Worm (Caenorhabditis elegans) whole organism, midembryonic: ENCODE measurements around the gene unc-9.

Experiments
- T22C8.4 ChIP-seq: fragments of 200-800 bp; sonication (Bioruptor generic); IDR thresholded peaks from 2 replicates; pipeline ENCODE4 v1.3.6; 2022; ENCODE audit warnings: missing genetic modification characterization, missing compliant biosample characterization
- cog-1 ChIP-seq: sonication (generic microtip); optimal IDR thresholded peaks from 2 replicates; lab custom pipeline; 2016; ENCODE audit warnings: missing genetic modification characterization, missing compliant biosample characterization
- flt-1 ChIP-seq: fragments of 200-800 bp; sonication (Bioruptor generic); IDR thresholded peaks from 2 replicates; pipeline ENCODE4 v1.3.6; 2022; ENCODE audit warnings: missing genetic modification characterization, missing compliant biosample characterization
- klf-2 ChIP-seq: fragments of 200-800 bp; sonication (Bioruptor generic); conservative IDR thresholded peaks from 2 replicates; pipeline ENCODE4 v1.3.6; 2022; ENCODE audit warnings: missing genetic modification reagents, missing genetic modification characterization, missing compliant biosample characterization
- med-1 ChIP-seq: sonication (generic microtip); optimal IDR thresholded peaks from 2 replicates; lab custom pipeline; 2017; ENCODE audit warnings: missing genetic modification characterization, mild to moderate bottlenecking, missing compliant biosample characterization, antibody characterized with exemption, missing genetic modification reagents; ENCODE audit not compliant: insufficient read depth
- ref-1 ChIP-seq: fragments of 200-800 bp; sonication (Bioruptor generic); conservative IDR thresholded peaks from 2 replicates; pipeline ENCODE4 v1.3.6; 2022; ENCODE audit warnings: missing genetic modification reagents, missing genetic modification characterization, missing compliant biosample characterization
- tab-1 ChIP-seq: fragments of 200-800 bp; sonication (Bioruptor generic); IDR thresholded peaks from 2 replicates; pipeline ENCODE4 v1.3.6; 2022; ENCODE audit warnings: missing genetic modification characterization, missing compliant biosample characterization
- ztf-23 ChIP-seq: fragments of 200-800 bp; sonication (Bioruptor generic); IDR thresholded peaks from 2 replicates; pipeline ENCODE4 v1.3.6; 2022; ENCODE audit warnings: missing genetic modification reagents, missing genetic modification characterization, missing compliant biosample characterization
- ztf-29 ChIP-seq: fragments of 200-800 bp; sonication (Bioruptor generic); IDR thresholded peaks from 2 replicates; pipeline ENCODE4 v1.3.6; 2022; ENCODE audit warnings: missing genetic modification reagents, missing genetic modification characterization, missing compliant biosample characterization

Gene unc-9

DNA sequence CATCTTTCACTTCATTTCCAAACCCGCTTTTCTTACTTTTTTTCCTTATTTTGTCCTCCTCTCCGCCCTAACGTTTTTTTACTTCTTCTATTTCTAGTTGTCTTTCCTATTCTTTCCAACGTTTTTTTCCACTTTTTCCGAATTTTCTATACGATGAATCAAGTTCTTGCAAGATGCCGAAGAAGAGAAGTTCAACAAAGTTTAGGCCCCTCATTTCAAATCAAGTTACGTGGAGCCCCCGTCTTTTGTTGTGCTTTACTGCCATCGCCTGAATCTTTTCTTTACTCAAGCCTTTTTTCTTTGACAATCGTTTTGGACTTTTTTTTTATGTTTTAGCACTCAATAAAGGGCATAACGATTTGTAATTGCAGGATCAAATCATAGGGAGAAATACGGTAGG lies at the start of gene unc-9:
unc-9 (plus strand) TSS at position 370 of the 400 bp plus-strand sequence.
- TF ChIP-seq flt-1 (GFP tag; lab: Robert Waterston, UW) (no peak), ztf-29 (GFP tag; lab: Robert Waterston, UW) (no peak), T22C8.4 (GFP tag; lab: Robert Waterston, UW) (no peak), tab-1 (GFP tag; lab: Robert Waterston, UW) (no peak), med-1 (GFP tag; lab: Kevin White, UChicago) (no peak), klf-2 (GFP tag; lab: Robert Waterston, UW) (no peak), cog-1 (tag; lab: Kevin White, UChicago) (no peak), ztf-23 (no peak), ref-1 (GFP tag; lab: Robert Waterston, UW) (no peak)

- TF ChIP-seq cog-1 (tag; lab: Kevin White, UChicago), result no peak
- TF ChIP-seq tab-1 (GFP tag; lab: Robert Waterston, UW), result no peak
- no peak for TF ChIP-seq klf-2 (GFP tag; lab: Robert Waterston, UW)
- TF ChIP-seq T22C8.4 (GFP tag; lab: Robert Waterston, UW), result no peak
- no peak for TF ChIP-seq ztf-23
- TF ChIP-seq ztf-29 (GFP tag; lab: Robert Waterston, UW), result no peak
- no peak for TF ChIP-seq flt-1 (GFP tag; lab: Robert Waterston, UW)
- TF ChIP-seq med-1 (GFP tag; lab: Kevin White, UChicago), result no peak
- no peak for TF ChIP-seq ref-1 (GFP tag; lab: Robert Waterston, UW)
Observed at ce11 chrX:13154514-13154913, 47.1 kb upstream of the unc-9 start.

DNA sequence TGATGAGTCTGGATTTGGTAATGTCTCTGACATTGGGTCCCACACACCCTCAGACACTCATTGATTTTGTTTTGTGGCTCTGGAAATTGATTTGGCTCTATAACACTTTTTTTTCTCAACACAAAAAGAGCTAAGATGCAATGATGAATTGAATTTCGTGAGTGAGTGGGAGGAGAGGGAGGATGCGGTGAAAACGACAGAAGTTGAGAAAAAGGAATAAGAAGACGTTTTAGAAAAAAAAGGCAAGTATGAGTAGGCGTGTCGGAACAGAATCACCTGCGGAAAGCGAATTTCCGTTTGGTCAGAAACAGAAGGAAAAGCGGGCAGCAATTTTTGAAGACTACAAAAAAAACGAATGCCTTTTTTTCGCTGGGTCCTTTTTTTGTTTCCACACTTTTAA lies 45.8 kb upstream of the unc-9 start:
- no peak for TF ChIP-seq ztf-29 (GFP tag; lab: Robert Waterston, UW)

- peak; percentile 65 for TF ChIP-seq T22C8.4 (GFP tag; lab: Robert Waterston, UW)
- no peak for TF ChIP-seq klf-2 (GFP tag; lab: Robert Waterston, UW)
Observed at ce11 chrX:13157112-13157768, 44.3 kb upstream of the unc-9 start.

ce11 chrX:13158487-13158886 lies 43.1 kb upstream of the unc-9 start:
- TF ChIP-seq cog-1 (tag; lab: Kevin White, UChicago) (no peak), ztf-23 (no peak), flt-1 (GFP tag; lab: Robert Waterston, UW) (no peak), tab-1 (GFP tag; lab: Robert Waterston, UW) (no peak), med-1 (GFP tag; lab: Kevin White, UChicago) (no peak), ztf-29 (GFP tag; lab: Robert Waterston, UW) (no peak), ref-1 (GFP tag; lab: Robert Waterston, UW) (no peak), klf-2 (GFP tag; lab: Robert Waterston, UW) (no peak), T22C8.4 (GFP tag; lab: Robert Waterston, UW) (no peak)

DNA sequence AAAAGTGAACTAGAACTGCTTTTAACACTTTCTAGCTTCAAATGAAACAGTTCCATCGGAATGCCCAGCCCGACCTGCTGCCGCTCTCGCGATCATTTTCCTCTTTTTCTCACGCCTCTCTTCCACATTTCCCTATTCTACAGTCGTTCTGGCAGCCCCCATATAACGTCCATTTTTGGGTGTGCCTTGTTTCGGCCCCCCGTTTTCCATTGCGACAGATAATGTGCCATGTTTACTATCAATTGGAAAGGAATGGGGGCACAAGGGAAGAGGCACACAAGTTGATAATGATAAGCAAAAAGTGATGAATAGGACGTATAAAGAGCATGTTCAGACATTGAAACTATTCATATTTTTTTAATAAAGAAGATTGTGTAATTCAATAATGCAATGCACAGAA lies 42.6 kb upstream of the unc-9 start:
- TF ChIP-seq ztf-29 (GFP tag; lab: Robert Waterston, UW) (no peak), flt-1 (GFP tag; lab: Robert Waterston, UW) (no peak), cog-1 (tag; lab: Kevin White, UChicago) (no peak), klf-2 (GFP tag; lab: Robert Waterston, UW) (no peak), med-1 (GFP tag; lab: Kevin White, UChicago) (no peak)

DNA sequence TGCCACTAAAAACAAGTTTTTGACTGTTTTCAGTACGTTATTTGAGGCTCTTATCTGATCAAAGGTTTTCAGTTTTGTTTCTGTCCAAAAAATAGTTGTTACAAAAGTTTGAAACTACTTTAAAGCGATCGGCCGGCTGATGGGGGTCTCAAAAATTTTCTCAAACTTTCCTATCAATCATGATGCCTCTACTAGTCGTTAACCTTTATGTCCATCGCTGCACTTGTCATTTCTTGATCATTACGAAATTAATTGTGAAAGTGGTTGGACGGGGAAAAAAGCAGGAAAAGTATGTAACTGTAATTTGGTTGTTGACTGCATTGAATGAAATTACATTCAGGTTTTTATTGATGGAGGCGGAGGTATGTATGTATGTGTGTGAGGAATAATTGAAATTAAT lies 41.7 kb upstream of the unc-9 start:
- no peak for TF ChIP-seq ztf-23
- no peak for TF ChIP-seq T22C8.4 (GFP tag; lab: Robert Waterston, UW)
- no peak for TF ChIP-seq med-1 (GFP tag; lab: Kevin White, UChicago)
- TF ChIP-seq flt-1 (GFP tag; lab: Robert Waterston, UW), result no peak
- no peak for TF ChIP-seq ztf-29 (GFP tag; lab: Robert Waterston, UW)
- TF ChIP-seq tab-1 (GFP tag; lab: Robert Waterston, UW), result no peak
- no peak for TF ChIP-seq klf-2 (GFP tag; lab: Robert Waterston, UW)
- no peak for TF ChIP-seq ref-1 (GFP tag; lab: Robert Waterston, UW)
- TF ChIP-seq cog-1 (tag; lab: Kevin White, UChicago), result no peak

DNA sequence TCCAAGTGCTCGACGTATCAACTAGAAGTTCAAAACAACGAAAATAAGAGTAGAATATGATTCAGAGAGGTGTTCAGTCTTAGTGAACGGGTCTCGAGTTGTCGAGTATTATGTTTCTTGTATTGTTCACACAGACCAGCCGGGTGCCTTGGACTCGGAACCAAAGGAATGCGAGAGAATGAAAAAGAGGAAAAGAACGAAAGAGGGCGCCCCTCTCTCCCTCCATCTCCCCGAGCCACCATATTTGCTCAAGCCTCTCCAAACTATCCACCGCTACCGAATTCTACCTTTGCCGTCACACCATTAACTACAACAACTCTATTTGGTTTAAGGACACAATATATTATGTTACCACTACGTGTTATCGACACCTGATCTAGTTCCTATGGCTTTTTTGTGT lies 39.8 kb upstream of the unc-9 start:
- no peak for TF ChIP-seq ztf-23
- TF ChIP-seq ref-1 (GFP tag; lab: Robert Waterston, UW), result no peak
- TF ChIP-seq klf-2 (GFP tag; lab: Robert Waterston, UW), result no peak
- TF ChIP-seq tab-1 (GFP tag; lab: Robert Waterston, UW), result no peak
- TF ChIP-seq ztf-29 (GFP tag; lab: Robert Waterston, UW), result no peak
- no peak for TF ChIP-seq T22C8.4 (GFP tag; lab: Robert Waterston, UW)
- TF ChIP-seq flt-1 (GFP tag; lab: Robert Waterston, UW), result no peak

DNA sequence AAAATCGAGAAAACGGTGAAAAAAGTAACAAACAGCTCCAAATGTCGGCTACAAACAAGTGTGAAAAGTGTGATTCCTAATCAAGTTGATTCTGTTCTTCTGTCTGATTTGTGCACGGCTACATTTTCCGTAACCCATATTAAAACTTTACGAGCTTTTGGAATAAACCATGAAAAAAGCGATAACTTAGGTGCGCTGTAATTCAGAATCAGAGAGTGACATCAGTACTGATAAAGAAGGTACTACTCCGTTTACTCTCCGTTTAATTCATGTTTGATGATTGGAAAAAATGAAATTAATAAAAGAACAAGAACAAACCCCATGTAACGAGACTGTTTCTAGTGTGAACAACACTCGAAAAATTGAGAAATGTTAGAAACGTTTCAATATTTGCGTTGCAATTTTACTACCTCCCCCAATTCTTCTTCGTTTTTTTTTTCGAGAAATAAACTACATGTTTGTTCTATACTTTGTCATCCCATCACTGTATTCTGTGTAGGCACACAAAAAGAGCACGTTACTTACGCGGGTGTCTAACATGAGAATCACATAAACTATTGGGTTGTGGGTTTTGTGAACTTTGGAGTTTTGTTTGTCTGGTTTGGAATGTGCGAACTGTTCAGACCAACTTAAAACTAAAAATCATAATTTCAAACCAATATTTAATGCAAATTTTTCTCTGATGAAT lies 39.1 kb upstream of the unc-9 start:
- TF ChIP-seq flt-1 (GFP tag; lab: Robert Waterston, UW), result no peak

- TF ChIP-seq T22C8.4 (GFP tag; lab: Robert Waterston, UW) (no peak), ztf-23 (no peak), tab-1 (GFP tag; lab: Robert Waterston, UW) (no peak), cog-1 (tag; lab: Kevin White, UChicago) (no peak), ref-1 (GFP tag; lab: Robert Waterston, UW) (no peak), med-1 (GFP tag; lab: Kevin White, UChicago) (no peak), klf-2 (GFP tag; lab: Robert Waterston, UW) (no peak), ztf-29 (GFP tag; lab: Robert Waterston, UW) (no peak), flt-1 (GFP tag; lab: Robert Waterston, UW) (no peak)
Observed at ce11 chrX:13163185-13163584, 38.4 kb upstream of the unc-9 start.
